Fruit fly (Drosophila melanogaster) whole organism, pupa: ENCODE results near the gene Drsl3.

Experiments
- CG10348 ChIP-seq: fragments of 200-800 bp; sonication (Bioruptor generic); IDR thresholded peaks from 2 replicates; pipeline ENCODE4 v1.3.6; 2022; ENCODE audit warnings: missing biosample characterization, missing genetic modification characterization
- CG12605 ChIP-seq: fragments of 200-800 bp; sonication (Bioruptor generic); IDR thresholded peaks from 2 replicates; pipeline ENCODE4 v1.3.6; 2022; ENCODE audit warnings: missing biosample characterization, missing genetic modification characterization
- CG13204 ChIP-seq: fragments of 200-800 bp; sonication (Bioruptor generic); optimal IDR thresholded peaks from 2 replicates; lab custom pipeline; 2018; ENCODE audit warnings: missing biosample characterization, mild to moderate bottlenecking, missing genetic modification characterization, moderate library complexity
- CG14655 ChIP-seq: fragments of 200-800 bp; sonication (Bioruptor generic); optimal IDR thresholded peaks from 3 replicates; lab custom pipeline; 2017; ENCODE audit warnings: mild to moderate bottlenecking, missing biosample characterization, missing genetic modification reagents, missing genetic modification characterization
- CG15710 ChIP-seq: fragments of 200-800 bp; sonication (Bioruptor generic); optimal IDR thresholded peaks from 2 replicates; lab custom pipeline; 2018; ENCODE audit warnings: missing biosample characterization, mild to moderate bottlenecking, missing genetic modification characterization, moderate library complexity
- CG17806 ChIP-seq: fragments of 200-800 bp; sonication (Bioruptor generic); optimal IDR thresholded peaks from 2 replicates; lab custom pipeline; 2018; ENCODE audit warnings: missing biosample characterization, mild to moderate bottlenecking, missing genetic modification characterization, moderate library complexity
- CG32121 ChIP-seq: fragments of 200-800 bp; sonication (Bioruptor generic); IDR thresholded peaks from 2 replicates; pipeline ENCODE4 v1.3.6; 2022; ENCODE audit warnings: missing biosample characterization, missing genetic modification characterization
- CG34367 ChIP-seq: fragments of 200-800 bp; sonication (Bioruptor generic); optimal IDR thresholded peaks from 2 replicates; lab custom pipeline; 2018; ENCODE audit warnings: missing biosample characterization, mild to moderate bottlenecking, missing genetic modification characterization
- CG4496 ChIP-seq: fragments of 200-800 bp; sonication (Bioruptor generic); IDR thresholded peaks from 3 replicates; pipeline ENCODE4 v1.3.6; 2022; ENCODE audit warnings: missing biosample characterization, missing genetic modification characterization
- CG8159 ChIP-seq: fragments of 200-800 bp; sonication (Bioruptor generic); optimal IDR thresholded peaks from 3 replicates; lab custom pipeline; 2018; ENCODE audit warnings: missing biosample characterization, mild to moderate bottlenecking, missing genetic modification characterization, moderate library complexity
- CG8301 ChIP-seq: fragments of 200-800 bp; sonication (Bioruptor generic); optimal IDR thresholded peaks from 2 replicates; lab custom pipeline; 2018; ENCODE audit warnings: missing biosample characterization, mild to moderate bottlenecking, missing genetic modification characterization
- CG9948 ChIP-seq: fragments of 200-800 bp; sonication (Bioruptor generic); optimal IDR thresholded peaks from 2 replicates; lab custom pipeline; 2018; ENCODE audit warnings: missing biosample characterization, mild to moderate bottlenecking, missing genetic modification characterization, moderate library complexity
- D1 ChIP-seq: fragments of 200-800 bp; sonication (Bioruptor generic); optimal IDR thresholded peaks from 2 replicates; lab custom pipeline; 2018; ENCODE audit warnings: missing biosample characterization, mild to moderate bottlenecking, missing genetic modification characterization, moderate library complexity
- EcR ChIP-seq: fragments of 200-800 bp; sonication (Bioruptor generic); optimal IDR thresholded peaks from 3 replicates; lab custom pipeline; 2019; ENCODE audit warnings: missing biosample characterization, missing genetic modification characterization, mild to moderate bottlenecking, moderate library complexity, missing genetic modification reagents
- Ets98B ChIP-seq: fragments of 200-800 bp; sonication (Bioruptor generic); IDR thresholded peaks from 2 replicates; pipeline ENCODE4 v1.3.6; 2022; ENCODE audit warnings: missing biosample characterization, missing genetic modification characterization
- Pif1A ChIP-seq: fragments of 200-800 bp; sonication (Bioruptor generic); optimal IDR thresholded peaks from 3 replicates; lab custom pipeline; 2016; ENCODE audit warnings: missing biosample characterization, missing genetic modification characterization
- Pif1B ChIP-seq: fragments of 200-800 bp; sonication (Bioruptor generic); optimal IDR thresholded peaks from 3 replicates; lab custom pipeline; 2016; ENCODE audit warnings: missing biosample characterization, missing genetic modification characterization
- Snoo ChIP-seq: fragments of 200-800 bp; sonication (Bioruptor generic); optimal IDR thresholded peaks from 3 replicates; lab custom pipeline; 2017; ENCODE audit warnings: missing biosample characterization, mild to moderate bottlenecking, missing genetic modification characterization, inconsistent platforms
- fd96Ca ChIP-seq: fragments of 200-800 bp; sonication (Bioruptor generic); IDR thresholded peaks from 3 replicates; pipeline ENCODE4 v1.3.6; 2022; ENCODE audit warnings: missing biosample characterization, missing genetic modification characterization
- gl ChIP-seq: fragments of 200-800 bp; sonication (Bioruptor generic); optimal IDR thresholded peaks from 2 replicates; lab custom pipeline; 2018; ENCODE audit warnings: missing biosample characterization, mild to moderate bottlenecking, missing genetic modification characterization
- rn ChIP-seq: fragments of 200-800 bp; sonication (Bioruptor generic); IDR thresholded peaks from 2 replicates; pipeline ENCODE4 v1.3.6; 2022; ENCODE audit warnings: missing biosample characterization, missing genetic modification characterization

The Drsl3 gene

dm6 chr3L:3348956-3349824 is 34.4 kb downstream of the Drsl3 start:
- TF ChIP-seq EcR (GFP tag; lab: Kevin White, UChicago) (peak; percentile 53), CG15710 (no peak), CG14655 (GFP tag; lab: Kevin White, UChicago) (no peak), D1 (no peak), Ets98B (GFP tag; lab: Robert Waterston, UW) (no peak), CG4496 (GFP tag; lab: Robert Waterston, UW) (0 out of 3 replicates have a peak, but pooled peaks have one; percentile 26), fd96Ca (GFP tag; lab: Robert Waterston, UW) (no peak)

DNA sequence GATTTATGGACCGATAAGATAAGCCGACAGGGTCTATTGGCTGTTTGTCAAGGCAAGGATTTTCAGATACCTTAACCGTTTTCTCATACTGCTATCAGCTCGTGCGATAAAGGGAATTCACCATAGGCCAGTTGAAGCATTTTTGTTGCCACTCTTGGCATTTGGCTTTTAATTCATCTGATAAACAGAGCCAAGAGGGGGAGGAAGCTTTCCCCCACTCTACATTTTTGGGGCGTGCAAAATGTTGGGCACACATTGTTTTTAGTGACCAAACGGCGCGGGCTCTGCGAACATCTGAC is 35.0 kb downstream of the Drsl3 start:
- TF ChIP-seq D1 (no peak), CG10348 (GFP tag; lab: Robert Waterston, UW) (no peak), CG32121 (no peak), CG8159 (tag; lab: Kevin White, UChicago) (no peak), gl (tag; lab: Kevin White, UChicago) (no peak), Snoo (tag; lab: Kevin White, UChicago) (no peak), CG14655 (GFP tag; lab: Kevin White, UChicago) (no peak), Pif1A (no peak), CG9948 (tag; lab: Kevin White, UChicago) (no peak), CG13204 (no peak), CG34367 (tag; lab: Kevin White, UChicago) (no peak), CG4496 (GFP tag; lab: Robert Waterston, UW) (no peak), CG12605 (no peak), Pif1B (GFP tag; lab: Kevin White, UChicago) (no peak), Ets98B (GFP tag; lab: Robert Waterston, UW) (no peak)

DNA sequence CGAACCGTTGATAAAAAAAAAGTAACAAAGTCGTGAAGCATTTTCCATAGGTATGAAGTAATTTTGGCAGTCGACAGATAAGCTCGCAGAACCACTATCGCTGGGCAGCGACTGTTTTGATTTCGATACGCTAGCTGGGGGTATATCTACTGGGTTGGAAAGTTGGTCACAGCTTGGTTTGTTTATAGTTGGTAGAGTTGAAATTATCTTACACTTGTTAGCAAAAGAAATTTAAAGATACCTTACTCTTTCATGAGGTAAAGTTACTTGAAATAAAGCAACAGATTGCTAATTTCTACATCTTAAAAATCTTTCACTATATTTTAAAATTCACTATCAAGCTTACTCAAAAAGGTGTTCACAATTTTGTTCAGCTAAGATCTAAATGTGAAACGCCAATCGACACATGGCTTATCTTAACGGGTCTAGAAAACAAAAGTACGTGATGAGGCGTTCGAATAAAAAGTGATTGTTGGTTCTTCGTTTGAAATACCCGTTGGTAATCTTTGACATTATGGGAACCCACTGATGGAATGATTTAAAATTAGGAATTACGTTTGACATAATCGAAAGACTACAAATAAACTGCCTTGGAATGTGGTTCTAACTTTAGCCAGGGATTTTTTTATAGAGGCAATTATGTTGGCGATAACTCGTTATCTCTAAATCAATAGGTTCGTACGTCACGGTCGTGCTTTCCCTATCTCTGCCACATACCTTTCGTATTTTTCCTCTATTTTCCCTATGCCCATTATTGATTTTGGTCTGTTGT is 36.0 kb downstream of the Drsl3 start:
- no peak for TF ChIP-seq CG34367 (tag; lab: Kevin White, UChicago)
- no peak for TF ChIP-seq rn (GFP tag; lab: Robert Waterston, UW)
- no peak for TF ChIP-seq CG14655 (GFP tag; lab: Kevin White, UChicago)
- TF ChIP-seq CG17806 (tag; lab: Kevin White, UChicago), result no peak
- no peak for TF ChIP-seq EcR (GFP tag; lab: Kevin White, UChicago)
- TF ChIP-seq CG8301 (tag; lab: Kevin White, UChicago), result no peak
- no peak for TF ChIP-seq CG12605
- TF ChIP-seq Snoo (tag; lab: Kevin White, UChicago), result no peak
- no peak for TF ChIP-seq CG10348 (GFP tag; lab: Robert Waterston, UW)
- TF ChIP-seq CG32121, result no peak
- no peak for TF ChIP-seq D1
- TF ChIP-seq CG4496 (GFP tag; lab: Robert Waterston, UW), result no peak
- TF ChIP-seq fd96Ca (GFP tag; lab: Robert Waterston, UW), result no peak
- no peak for TF ChIP-seq Ets98B (GFP tag; lab: Robert Waterston, UW)
- no peak for TF ChIP-seq CG8159 (tag; lab: Kevin White, UChicago)

dm6 chr3L:3351814-3352359 is 37.1 kb downstream of the Drsl3 start:
- peak; percentile 27 for TF ChIP-seq EcR (GFP tag; lab: Kevin White, UChicago)
- TF ChIP-seq CG32121, result no peak

- TF ChIP-seq CG14655 (GFP tag; lab: Kevin White, UChicago) (no peak), EcR (GFP tag; lab: Kevin White, UChicago) (no peak)
These were observed 37.7 kb downstream of the Drsl3 start for dm6 chr3L:3352516-3352915.

- no peak for TF ChIP-seq Pif1B (GFP tag; lab: Kevin White, UChicago)
- TF ChIP-seq fd96Ca (GFP tag; lab: Robert Waterston, UW), result no peak
- no peak for TF ChIP-seq Pif1A
- no peak for TF ChIP-seq CG15710
- TF ChIP-seq EcR (GFP tag; lab: Kevin White, UChicago), result no peak
- TF ChIP-seq CG4496 (GFP tag; lab: Robert Waterston, UW), result no peak
- TF ChIP-seq CG17806 (tag; lab: Kevin White, UChicago), result no peak
- TF ChIP-seq CG14655 (GFP tag; lab: Kevin White, UChicago), result no peak
- no peak for TF ChIP-seq CG10348 (GFP tag; lab: Robert Waterston, UW)
- no peak for TF ChIP-seq Ets98B (GFP tag; lab: Robert Waterston, UW)
- TF ChIP-seq CG8159 (tag; lab: Kevin White, UChicago), result no peak
- no peak for TF ChIP-seq CG9948 (tag; lab: Kevin White, UChicago)
These were observed 38.5 kb downstream of the Drsl3 start for dm6 chr3L:3353297-3353696.
